Worm (Caenorhabditis elegans) whole organism, L4/young adult: ENCODE data around the gene Y116A8C.29.

Source experiments
- W03F9.2 ChIP-seq: fragments of 150-350 bp; optimal IDR thresholded peaks from 2 replicates; lab custom pipeline; 2014; ENCODE audit warnings: missing biosample characterization, missing genetic modification characterization
- dao-5 ChIP-seq: sonication (generic microtip); optimal IDR thresholded peaks from 2 replicates; lab custom pipeline; 2016; ENCODE audit warnings: missing genotype, missing genetic modification characterization, moderate library complexity, missing compliant biosample characterization
- him-1 ChIP-seq: sonication (generic microtip); optimal IDR thresholded peaks from 2 replicates; lab custom pipeline; 2016; ENCODE audit warnings: missing genotype, missing genetic modification reagents, missing genetic modification characterization, missing compliant biosample characterization

DNA sequence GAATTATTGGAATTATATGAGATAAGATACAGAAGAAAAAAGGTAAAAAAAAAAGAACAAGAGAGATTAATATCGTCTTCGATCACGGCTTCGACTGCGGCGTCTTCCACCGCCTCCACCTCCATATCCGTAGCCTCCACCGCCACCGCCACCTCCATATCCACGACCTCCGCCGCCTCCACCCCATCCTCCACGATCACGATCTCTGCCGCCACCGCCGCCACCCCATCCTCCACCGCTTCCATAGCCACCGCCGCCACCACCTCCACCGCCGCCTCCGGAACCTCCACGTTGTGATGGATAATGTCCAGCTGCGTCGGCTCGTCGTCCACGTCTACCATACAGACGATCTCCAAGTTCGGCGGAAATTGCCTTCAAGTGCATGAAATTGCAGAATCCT lies 23.0 kb downstream of the Y116A8C.29 start:
- TF ChIP-seq him-1 (tag; lab: Kevin White, UChicago) (no peak), W03F9.2 (tag; lab: Kevin White, UChicago) (no peak), dao-5 (tag; lab: Kevin White, UChicago) (no peak)
